Fruit fly (Drosophila melanogaster) whole organism, embryonic: ENCODE measurements around the gene Ccz1.

ENCODE experiments used
- Adf1 ChIP-seq: fragments of 200-800 bp; sonication (Bioruptor generic); IDR thresholded peaks from 2 replicates; pipeline ENCODE4 v1.3.6; 2022; ENCODE audit warnings: missing biosample characterization, missing genetic modification characterization
- Atf3 ChIP-seq: fragments of 200-800 bp; sonication (Bioruptor generic); optimal IDR thresholded peaks from 3 replicates; lab custom pipeline; 2016; ENCODE audit warnings: missing biosample characterization, missing genetic modification characterization
- Awh ChIP-seq: fragments of 200-800 bp; sonication (Bioruptor generic); IDR thresholded peaks from 2 replicates; pipeline ENCODE4, ENCODE4 v1.3.6; 2022; ENCODE audit warnings: missing biosample characterization, missing genetic modification characterization
- Blimp-1 ChIP-seq: fragments of 200-800 bp; sonication (Bioruptor generic); optimal IDR thresholded peaks from 3 replicates; lab custom pipeline; 2018; ENCODE audit warnings: missing biosample characterization, missing genetic modification characterization, mild to moderate bottlenecking, moderate library complexity, missing genetic modification reagents
- CG10431 ChIP-seq: fragments of 200-800 bp; sonication (Bioruptor generic); optimal IDR thresholded peaks from 3 replicates; lab custom pipeline; 2018; ENCODE audit warnings: missing biosample characterization, mild to moderate bottlenecking, missing genetic modification characterization
- CG1233 ChIP-seq: fragments of 200-800 bp; sonication (Bioruptor generic); optimal IDR thresholded peaks from 4 replicates; lab custom pipeline; 2018; ENCODE audit warnings: missing biosample characterization, mild to moderate bottlenecking, missing genetic modification characterization
- CG14441 ChIP-seq: fragments of 200-800 bp; sonication (Bioruptor generic); IDR thresholded peaks from 2 replicates; pipeline ENCODE4 v1.3.6; 2022; ENCODE audit warnings: missing biosample characterization, missing genetic modification characterization
- CG17186 ChIP-seq: fragments of 200-800 bp; sonication (Bioruptor generic); optimal IDR thresholded peaks from 3 replicates; lab custom pipeline; 2017; ENCODE audit warnings: missing biosample characterization, missing genetic modification reagents, missing genetic modification characterization
- CG18011 ChIP-seq: fragments of 200-800 bp; sonication (Bioruptor generic); optimal IDR thresholded peaks from 2 replicates; lab custom pipeline; 2017; ENCODE audit warnings: missing biosample characterization, missing genetic modification characterization, mild to moderate bottlenecking, moderate library complexity, missing genotype
- CG2116 ChIP-seq: fragments of 200-800 bp; sonication (Bioruptor generic); optimal IDR thresholded peaks from 3 replicates; lab custom pipeline; 2018; ENCODE audit warnings: missing biosample characterization, mild to moderate bottlenecking, missing genetic modification characterization
- CG2202 ChIP-seq: fragments of 200-800 bp; sonication (Bioruptor generic); optimal IDR thresholded peaks from 2 replicates; lab custom pipeline; 2018; ENCODE audit warnings: missing biosample characterization, mild to moderate bottlenecking, missing genetic modification characterization
- CG3726 ChIP-seq: fragments of 200-800 bp; sonication (Bioruptor generic); IDR thresholded peaks from 3 replicates; pipeline ENCODE4, ENCODE4 v1.3.6; 2022; ENCODE audit warnings: missing biosample characterization, missing genetic modification characterization
- CG42726 ChIP-seq: fragments of 200-800 bp; sonication (Bioruptor generic); IDR thresholded peaks from 2 replicates; pipeline ENCODE4 v1.3.6; 2022; ENCODE audit warnings: missing biosample characterization, missing genetic modification characterization; ENCODE audit not compliant: partially characterized antibody
- CG4730 ChIP-seq: fragments of 200-800 bp; sonication (Bioruptor generic); IDR thresholded peaks from 2 replicates; pipeline ENCODE4 v1.3.6; 2022; ENCODE audit warnings: missing biosample characterization, missing genetic modification characterization
- CG4854 ChIP-seq: fragments of 200-800 bp; sonication (Bioruptor generic); optimal IDR thresholded peaks from 2 replicates; lab custom pipeline; 2016; ENCODE audit warnings: missing biosample characterization, missing genetic modification characterization, inconsistent platforms
- CG6683 ChIP-seq: fragments of 200-800 bp; sonication (Bioruptor generic); optimal IDR thresholded peaks from 2 replicates; lab custom pipeline; 2017; ENCODE audit warnings: missing biosample characterization, mild to moderate bottlenecking, missing genetic modification characterization, missing genetic modification reagents
- CG9727 ChIP-seq: fragments of 200-800 bp; sonication (Bioruptor generic); optimal IDR thresholded peaks from 3 replicates; lab custom pipeline; 2017; ENCODE audit warnings: missing biosample characterization, mild to moderate bottlenecking, missing genetic modification characterization
- CG9797 ChIP-seq: fragments of 200-800 bp; sonication (Bioruptor generic); optimal IDR thresholded peaks from 3 replicates; lab custom pipeline; 2018; ENCODE audit warnings: missing biosample characterization, mild to moderate bottlenecking, missing genetic modification characterization
- Chrac-16 ChIP-seq: fragments of 200-800 bp; sonication (Bioruptor generic); optimal IDR thresholded peaks from 3 replicates; lab custom pipeline; 2016; ENCODE audit warnings: missing biosample characterization, missing genetic modification characterization
- Dll ChIP-seq: fragments of 200-800 bp; sonication (Bioruptor generic); IDR thresholded peaks from 4 replicates; pipeline ENCODE4 v1.3.6; 2022; ENCODE audit warnings: missing biosample characterization, missing genetic modification characterization; ENCODE audit not compliant: partially characterized antibody
- Gug ChIP-seq: fragments of 200-800 bp; sonication (Bioruptor generic); IDR thresholded peaks from 4 replicates; pipeline ENCODE4 v1.3.6; 2022; ENCODE audit warnings: missing biosample characterization, missing genetic modification characterization
- HLHmδ ChIP-seq: fragments of 200-800 bp; sonication (Bioruptor generic); optimal IDR thresholded peaks from 2 replicates; lab custom pipeline; 2018; ENCODE audit warnings: missing biosample characterization, mild to moderate bottlenecking, missing genetic modification characterization, moderate library complexity
- Hr3 ChIP-seq: fragments of 200-800 bp; sonication (Bioruptor generic); optimal IDR thresholded peaks from 3 replicates; lab custom pipeline; 2016; ENCODE audit warnings: missing biosample characterization, missing genetic modification characterization
- Mad ChIP-seq: fragments of 200-800 bp; sonication (Bioruptor generic); optimal IDR thresholded peaks from 2 replicates; lab custom pipeline; 2016; ENCODE audit warnings: missing biosample characterization, missing genetic modification characterization
- Meics ChIP-seq: fragments of 200-800 bp; sonication (Bioruptor generic); optimal IDR thresholded peaks from 2 replicates; lab custom pipeline; 2017; ENCODE audit warnings: missing biosample characterization, mild to moderate bottlenecking, missing genetic modification characterization
- Mrtf ChIP-seq: fragments of 200-800 bp; sonication (Bioruptor generic); IDR thresholded peaks from 3 replicates; pipeline ENCODE4 v1.3.6; 2022; ENCODE audit warnings: missing biosample characterization, missing genetic modification characterization
- NC2α ChIP-seq: fragments of 200-800 bp; sonication (Bioruptor generic); optimal IDR thresholded peaks from 2 replicates; lab custom pipeline; 2016; ENCODE audit warnings: missing biosample characterization, missing genetic modification characterization
- NfI ChIP-seq: fragments of 200-800 bp; sonication (Bioruptor generic); optimal IDR thresholded peaks from 3 replicates; lab custom pipeline; 2018; ENCODE audit warnings: missing biosample characterization, mild to moderate bottlenecking, missing genetic modification characterization, moderate library complexity
- Stat92E ChIP-seq, 3 experiments: fragments of >200 bp in 2 of 3; fragments of 200-800 bp in 1 of 3; sonication (Bioruptor generic) in 1 of 3; optimal IDR thresholded peaks; 2 replicates each; lab custom pipeline; 2017 to 2019; ENCODE audit warnings: missing biosample characterization in 3 of 3, missing genetic modification characterization in 3 of 3, mild to moderate bottlenecking in 1 of 3, moderate library complexity in 1 of 3
- az2 ChIP-seq: fragments of 200-800 bp; sonication (Bioruptor generic); optimal IDR thresholded peaks from 3 replicates; lab custom pipeline; 2016; ENCODE audit warnings: missing biosample characterization, missing genetic modification characterization
- bsh ChIP-seq, 2 experiments: fragments of 200-800 bp; sonication (Bioruptor generic); optimal IDR thresholded peaks; 2 replicates each; lab custom pipeline; 2017 to 2018; ENCODE audit warnings: mild to moderate bottlenecking in 2 of 2, missing biosample characterization in 2 of 2, missing genetic modification characterization in 2 of 2, moderate library complexity in 1 of 2
- caup ChIP-seq: fragments of 200-800 bp; sonication (Bioruptor generic); optimal IDR thresholded peaks from 3 replicates; lab custom pipeline; 2017; ENCODE audit warnings: missing biosample characterization, mild to moderate bottlenecking, missing genetic modification characterization, moderate library complexity; ENCODE audit not compliant: severe bottlenecking
- chif ChIP-seq, 2 experiments: fragments of 200-800 bp; sonication (Bioruptor generic); optimal IDR thresholded peaks; 3 replicates each; lab custom pipeline; 2016; ENCODE audit warnings: missing biosample characterization in 2 of 2, missing genetic modification characterization in 2 of 2
- ci ChIP-seq: fragments of 200-800 bp; sonication (Bioruptor generic); IDR thresholded peaks from 3 replicates; pipeline ENCODE4 v1.3.6; 2022; ENCODE audit warnings: missing biosample characterization, missing genetic modification characterization
- crol ChIP-seq: fragments of 200-800 bp; sonication (Bioruptor generic); IDR thresholded peaks from 2 replicates; pipeline ENCODE4 v1.3.6; 2022; ENCODE audit warnings: missing biosample characterization, missing genetic modification characterization
- dimm ChIP-seq: fragments of 200-800 bp; sonication (Bioruptor generic); IDR thresholded peaks from 2 replicates; pipeline ENCODE4 v1.3.6; 2022; ENCODE audit warnings: missing biosample characterization, missing genetic modification characterization
- dmrt11E ChIP-seq: fragments of 200-800 bp; sonication (Bioruptor generic); optimal IDR thresholded peaks from 3 replicates; lab custom pipeline; 2018; ENCODE audit warnings: missing biosample characterization, mild to moderate bottlenecking, missing genetic modification characterization, moderate library complexity
- dysf ChIP-seq: fragments of 200-800 bp; sonication (Bioruptor generic); IDR thresholded peaks from 3 replicates; pipeline ENCODE4 v1.3.6; 2022; ENCODE audit warnings: missing biosample characterization, missing genetic modification characterization
- exex ChIP-seq: fragments of 200-800 bp; sonication (Bioruptor generic); optimal IDR thresholded peaks from 4 replicates; lab custom pipeline; 2018; ENCODE audit warnings: missing biosample characterization, mild to moderate bottlenecking, missing genetic modification characterization, moderate library complexity
- gem ChIP-seq: fragments of 200-800 bp; sonication (Bioruptor generic); optimal IDR thresholded peaks from 2 replicates; lab custom pipeline; 2019; ENCODE audit warnings: missing biosample characterization, mild to moderate bottlenecking, missing genetic modification characterization, moderate library complexity
- gro ChIP-seq: fragments of 200-800 bp; sonication (Bioruptor generic); optimal IDR thresholded peaks from 2 replicates; lab custom pipeline; 2016; ENCODE audit warnings: missing biosample characterization, missing genetic modification characterization
- h ChIP-seq: fragments of >200 bp; optimal IDR thresholded peaks from 2 replicates; lab custom pipeline; 2017
- lbe ChIP-seq: fragments of 200-800 bp; sonication (Bioruptor generic); optimal IDR thresholded peaks from 2 replicates; lab custom pipeline; 2016; ENCODE audit warnings: missing biosample characterization, mild to moderate bottlenecking, missing genetic modification characterization
- mam ChIP-seq: fragments of 200-800 bp; sonication (Bioruptor generic); optimal IDR thresholded peaks from 3 replicates; lab custom pipeline; 2016; ENCODE audit warnings: missing biosample characterization, missing genetic modification characterization
- pho ChIP-seq: fragments of 200-800 bp; sonication (Bioruptor generic); optimal IDR thresholded peaks from 2 replicates; lab custom pipeline; 2016; ENCODE audit warnings: missing biosample characterization, missing genetic modification characterization
- schlank ChIP-seq: fragments of 200-800 bp; sonication (Bioruptor generic); optimal IDR thresholded peaks from 2 replicates; lab custom pipeline; 2018; ENCODE audit warnings: missing biosample characterization, mild to moderate bottlenecking, missing genetic modification characterization
- sisA ChIP-seq: fragments of 200-800 bp; sonication (Bioruptor generic); IDR thresholded peaks from 2 replicates; pipeline ENCODE4 v1.3.6; 2022; ENCODE audit warnings: missing biosample characterization, missing genetic modification characterization

Ccz1 gene

dm6 chr3L:3863462-3863861 is 35.5 kb downstream of the Ccz1 start (continued):
- peak in 1 of 2 experiments; percentile 38 for TF ChIP-seq bsh (GFP tag; optimal IDR thresholded peaks at IDR 0.05; lab: Kevin White, UChicago)
- TF ChIP-seq CG6683 (GFP tag; lab: Kevin White, UChicago): no peak
- TF ChIP-seq CG9727 (GFP tag; lab: Kevin White, UChicago): peak; percentile 38
- 0 out of 2 replicates have a peak, but pooled peaks have one; percentile 28 for TF ChIP-seq sisA
- TF ChIP-seq ci: 0 out of 3 replicates have a peak, but pooled peaks have one; percentile 11
- TF ChIP-seq Awh (GFP tag; lab: Robert Waterston, UW): peak; percentile 39; the same call in 1 of the 2 replicates
- peak; percentile 2 for TF ChIP-seq Blimp-1 (GFP tag; lab: Kevin White, UChicago)
- TF ChIP-seq CG2116 (GFP tag; lab: Kevin White, UChicago): no peak
- no peak for TF ChIP-seq Mad (GFP tag; lab: Kevin White, UChicago)
- peak; percentile 41 for TF ChIP-seq dmrt11E (tag; lab: Kevin White, UChicago)
- TF ChIP-seq gem (tag; lab: Kevin White, UChicago): peak; percentile 36

DNA sequence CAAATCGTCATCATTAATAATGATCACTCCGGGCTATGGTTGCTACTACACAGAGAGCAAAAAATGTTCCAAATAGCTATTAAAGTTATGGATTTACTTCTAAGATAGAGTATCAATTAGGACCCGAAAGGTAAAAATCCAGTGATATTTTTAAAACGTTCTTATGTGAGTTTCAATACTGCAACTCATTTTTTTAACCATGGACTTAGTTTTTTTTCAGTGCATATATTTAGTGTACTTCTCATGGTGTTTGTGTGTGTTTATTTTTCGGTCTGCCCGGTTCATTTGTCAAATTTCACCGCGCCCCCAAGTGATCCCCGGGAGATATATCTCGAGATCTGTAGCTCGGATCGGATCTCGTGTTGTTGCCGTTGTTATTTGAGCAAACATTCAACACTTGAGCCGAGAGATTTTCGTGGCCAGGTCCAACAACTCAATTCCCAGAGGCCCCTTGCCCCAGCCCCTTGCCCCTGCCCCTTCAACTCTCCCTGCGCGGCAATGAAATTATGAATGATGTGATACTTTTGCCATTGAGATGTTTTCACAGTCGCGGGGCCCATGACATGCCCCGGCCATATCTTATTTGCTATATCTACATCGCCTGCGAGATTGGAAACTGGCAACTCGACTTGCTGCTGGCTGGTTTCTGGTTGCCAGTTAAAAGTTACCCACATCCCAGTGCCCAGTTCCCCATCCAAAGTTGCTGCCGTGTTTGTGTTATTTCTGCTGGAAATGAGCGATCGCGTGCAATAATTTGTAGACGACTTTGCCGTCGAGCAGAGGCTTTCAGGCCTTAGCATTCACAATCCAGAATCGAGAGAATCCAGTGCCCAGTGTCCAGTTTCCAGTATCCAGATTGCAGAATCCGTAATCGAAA is 36.2 kb downstream of the Ccz1 start:
- TF ChIP-seq dysf (GFP tag; lab: Robert Waterston, UW): 0 out of 3 replicates have a peak, but pooled peaks have one; percentile 36
- no peak for TF ChIP-seq Meics (GFP tag; lab: Kevin White, UChicago)
- peak; percentile 32 for TF ChIP-seq CG4854 (GFP tag; lab: Kevin White, UChicago)
- TF ChIP-seq exex (tag; lab: Kevin White, UChicago): no peak
- peak; percentile 70 to 89 for TF ChIP-seq chif (GFP tag; optimal IDR thresholded peaks at IDR 0.05; lab: Kevin White, UChicago)
- peak; percentile 9 for TF ChIP-seq CG1233 (GFP tag; lab: Kevin White, UChicago)
- TF ChIP-seq CG9797 (GFP tag; lab: Kevin White, UChicago): no peak
- no peak for TF ChIP-seq CG17186 (GFP tag; lab: Kevin White, UChicago)
- no peak for TF ChIP-seq pho (GFP tag; lab: Kevin White, UChicago)
- peak; percentile 41 for TF ChIP-seq NfI (GFP tag; lab: Kevin White, UChicago)
- TF ChIP-seq CG3726 (GFP tag; lab: Robert Waterston, UW): no peak
- TF ChIP-seq dimm (GFP tag; lab: Robert Waterston, UW): no peak
- peak; percentile 81 for TF ChIP-seq gem (tag; lab: Kevin White, UChicago)
- no peak for TF ChIP-seq Gug (GFP tag; lab: Robert Waterston, UW)
- no peak for TF ChIP-seq lbe
- TF ChIP-seq Adf1 (GFP tag; lab: Robert Waterston, UW): no peak
- TF ChIP-seq Chrac-16 (GFP tag; lab: Kevin White, UChicago): peak; percentile 69
- TF ChIP-seq HLHmδ: no peak
- peak; percentile 76 for TF ChIP-seq az2 (GFP tag; lab: Kevin White, UChicago)
- 0 out of 2 replicates have a peak, but pooled peaks have one; percentile 10 for TF ChIP-seq CG14441 (GFP tag; lab: Robert Waterston, UW)
- peak; percentile 76 for TF ChIP-seq CG2202 (tag; lab: Kevin White, UChicago)
- peak; percentile 81 for TF ChIP-seq crol
- TF ChIP-seq CG10431: no peak
- peak; percentile 67 for TF ChIP-seq Hr3
- no peak for TF ChIP-seq schlank (tag; lab: Kevin White, UChicago)
- no peak for TF ChIP-seq CG42726 (GFP tag; lab: Robert Waterston, UW)
- TF ChIP-seq Stat92E (GFP tag; optimal IDR thresholded peaks at IDR 0.05; lab: Kevin White, UChicago): peak in 1 of 3 experiments; percentile 73
- peak; percentile 73 for TF ChIP-seq Atf3 (GFP tag; lab: Kevin White, UChicago)
- no peak for TF ChIP-seq h
- no peak for TF ChIP-seq CG4730 (GFP tag; lab: Robert Waterston, UW)
- no peak for TF ChIP-seq CG18011
- TF ChIP-seq mam (GFP tag; lab: Kevin White, UChicago): no peak
- no peak for TF ChIP-seq Dll
- TF ChIP-seq gro (GFP tag; lab: Kevin White, UChicago): no peak
- TF ChIP-seq caup (GFP tag; lab: Kevin White, UChicago): peak; percentile 15
- TF ChIP-seq Mrtf (GFP tag; lab: Robert Waterston, UW): no peak
- TF ChIP-seq NC2α (GFP tag; lab: Kevin White, UChicago): peak; percentile 56
